Fruit fly (Drosophila melanogaster) whole organism, embryonic: ENCODE data around the gene CG3862.
A peak's percentile ranks its signal among the peaks of the same experiment; 100 is the strongest.

ENCODE experiments used
- Ada2b ChIP-seq: fragments of 200-800 bp; sonication (Bioruptor generic); IDR thresholded peaks from 2 replicates; pipeline ENCODE4 v1.3.6; 2022; ENCODE audit warnings: missing biosample characterization, missing genetic modification characterization
- Blimp-1 ChIP-seq: fragments of 200-800 bp; sonication (Bioruptor generic); optimal IDR thresholded peaks from 3 replicates; lab custom pipeline; 2018; ENCODE audit warnings: missing biosample characterization, missing genetic modification characterization, mild to moderate bottlenecking, moderate library complexity, missing genetic modification reagents
- CG11247 ChIP-seq: fragments of 200-800 bp; sonication (Bioruptor generic); IDR thresholded peaks from 2 replicates; pipeline ENCODE4 v1.3.6; 2022; ENCODE audit warnings: missing biosample characterization, missing genetic modification characterization
- CG12659 ChIP-seq: fragments of 200-800 bp; sonication (Bioruptor generic); optimal IDR thresholded peaks from 3 replicates; lab custom pipeline; 2017; ENCODE audit warnings: mild to moderate bottlenecking, missing biosample characterization, missing genetic modification reagents, missing genetic modification characterization
- CG14014 ChIP-seq: fragments of 200-800 bp; sonication (Bioruptor generic); IDR thresholded peaks from 2 replicates; pipeline ENCODE4 v1.3.6; 2022; ENCODE audit warnings: missing biosample characterization, missing genetic modification characterization
- CG14860 ChIP-seq: fragments of 200-800 bp; sonication (Bioruptor generic); IDR thresholded peaks from 3 replicates; pipeline ENCODE4 v1.3.6; 2022; ENCODE audit warnings: missing biosample characterization, missing genetic modification characterization; ENCODE audit not compliant: partially characterized antibody
- CG15073 ChIP-seq: fragments of 200-800 bp; sonication (Bioruptor generic); optimal IDR thresholded peaks from 2 replicates; lab custom pipeline; 2016; ENCODE audit warnings: missing biosample characterization, missing genetic modification characterization
- CG2202 ChIP-seq: fragments of 200-800 bp; sonication (Bioruptor generic); optimal IDR thresholded peaks from 2 replicates; lab custom pipeline; 2018; ENCODE audit warnings: missing biosample characterization, mild to moderate bottlenecking, missing genetic modification characterization
- CG31365 ChIP-seq: fragments of 200-800 bp; sonication (Bioruptor generic); optimal IDR thresholded peaks from 2 replicates; lab custom pipeline; 2018; ENCODE audit warnings: missing biosample characterization, mild to moderate bottlenecking, missing genetic modification characterization
- CG31441 ChIP-seq: fragments of 200-800 bp; sonication (Bioruptor generic); IDR thresholded peaks from 2 replicates; pipeline ENCODE4 v1.3.6; 2022; ENCODE audit warnings: missing biosample characterization, missing genetic modification characterization
- CG32767 ChIP-seq: fragments of 200-800 bp; sonication (Bioruptor generic); IDR thresholded peaks from 2 replicates; pipeline ENCODE4 v1.3.6; 2022; ENCODE audit warnings: missing biosample characterization, missing genetic modification characterization
- CG4730 ChIP-seq: fragments of 200-800 bp; sonication (Bioruptor generic); IDR thresholded peaks from 2 replicates; pipeline ENCODE4 v1.3.6; 2022; ENCODE audit warnings: missing biosample characterization, missing genetic modification characterization
- CG5245 ChIP-seq: fragments of 200-800 bp; sonication (Bioruptor generic); optimal IDR thresholded peaks from 3 replicates; lab custom pipeline; 2016; ENCODE audit warnings: missing biosample characterization, missing genetic modification characterization
- CG7556 ChIP-seq: fragments of 200-800 bp; sonication (Bioruptor generic); optimal IDR thresholded peaks from 2 replicates; lab custom pipeline; 2017; ENCODE audit warnings: missing biosample characterization, mild to moderate bottlenecking, missing genetic modification characterization
- CG7928 ChIP-seq: fragments of 200-800 bp; sonication (Bioruptor generic); optimal IDR thresholded peaks from 2 replicates; lab custom pipeline; 2017; ENCODE audit warnings: missing biosample characterization, mild to moderate bottlenecking, missing genetic modification characterization
- CG9727 ChIP-seq: fragments of 200-800 bp; sonication (Bioruptor generic); optimal IDR thresholded peaks from 3 replicates; lab custom pipeline; 2017; ENCODE audit warnings: missing biosample characterization, mild to moderate bottlenecking, missing genetic modification characterization
- CHES-1-like ChIP-seq: fragments of 200-800 bp; sonication (Bioruptor generic); optimal IDR thresholded peaks from 2 replicates; lab custom pipeline; 2016; ENCODE audit warnings: missing biosample characterization, missing genetic modification characterization
- CoRest ChIP-seq: fragments of 200-800 bp; sonication (Bioruptor generic); optimal IDR thresholded peaks from 3 replicates; lab custom pipeline; 2018; ENCODE audit warnings: missing biosample characterization, mild to moderate bottlenecking, missing genetic modification characterization, moderate library complexity
- D19A ChIP-seq: fragments of 200-800 bp; optimal IDR thresholded peaks from 3 replicates; lab custom pipeline; 2019; ENCODE audit warnings: missing biosample characterization, mild to moderate bottlenecking, missing genetic modification characterization, moderate library complexity
- E2f2 ChIP-seq: fragments of 200-800 bp; sonication (Bioruptor generic); IDR thresholded peaks from 2 replicates; pipeline ENCODE4 v1.3.6; 2022; ENCODE audit warnings: missing biosample characterization, missing genetic modification characterization
- NC2α ChIP-seq: fragments of 200-800 bp; sonication (Bioruptor generic); optimal IDR thresholded peaks from 2 replicates; lab custom pipeline; 2016; ENCODE audit warnings: missing biosample characterization, missing genetic modification characterization
- NK7.1 ChIP-seq: fragments of 200-800 bp; sonication (Bioruptor generic); optimal IDR thresholded peaks from 3 replicates; lab custom pipeline; 2016; ENCODE audit warnings: missing biosample characterization, missing genetic modification characterization
- Nf-YB ChIP-seq: fragments of 200-800 bp; sonication (Bioruptor generic); optimal IDR thresholded peaks from 3 replicates; lab custom pipeline; 2019; ENCODE audit warnings: missing biosample characterization, mild to moderate bottlenecking, missing genetic modification characterization, moderate library complexity
- Rx ChIP-seq: fragments of 200-800 bp; sonication (Bioruptor generic); IDR thresholded peaks from 2 replicates; pipeline ENCODE4 v1.3.6; 2022; ENCODE audit warnings: missing biosample characterization, missing genetic modification characterization
- Sox102F ChIP-seq: fragments of 200-800 bp; sonication (Bioruptor generic); optimal IDR thresholded peaks from 2 replicates; lab custom pipeline; 2018; ENCODE audit warnings: missing biosample characterization, mild to moderate bottlenecking, missing genetic modification characterization, moderate library complexity
- Ssrp ChIP-seq: fragments of 200-800 bp; sonication (Bioruptor generic); optimal IDR thresholded peaks from 2 replicates; lab custom pipeline; 2018; ENCODE audit warnings: missing biosample characterization, mild to moderate bottlenecking, missing genetic modification characterization, moderate library complexity
- Xbp1 ChIP-seq: fragments of 200-800 bp; sonication (Bioruptor generic); optimal IDR thresholded peaks from 3 replicates; lab custom pipeline; 2016; ENCODE audit warnings: missing biosample characterization, mild to moderate bottlenecking, missing genetic modification characterization
- ac ChIP-seq: fragments of 200-800 bp; sonication (Bioruptor generic); optimal IDR thresholded peaks from 3 replicates; lab custom pipeline; 2017; ENCODE audit warnings: missing biosample characterization, mild to moderate bottlenecking, missing genetic modification characterization
- al ChIP-seq: fragments of 200-800 bp; sonication (Bioruptor generic); IDR thresholded peaks from 2 replicates; pipeline ENCODE4 v1.3.6; 2022; ENCODE audit warnings: missing biosample characterization, missing genetic modification characterization
- bcd ChIP-seq: fragments of 200-800 bp; sonication (Bioruptor generic); optimal IDR thresholded peaks from 2 replicates; lab custom pipeline; 2017; ENCODE audit warnings: missing biosample characterization, mild to moderate bottlenecking, missing genetic modification characterization
- bigmax ChIP-seq: fragments of 200-800 bp; sonication (Bioruptor generic); optimal IDR thresholded peaks from 2 replicates; lab custom pipeline; 2018; ENCODE audit warnings: missing biosample characterization, mild to moderate bottlenecking, missing genetic modification characterization
- bsh ChIP-seq, 2 experiments: fragments of 200-800 bp; sonication (Bioruptor generic); optimal IDR thresholded peaks; 2 replicates each; lab custom pipeline; 2017 to 2018; ENCODE audit warnings: mild to moderate bottlenecking in 2 of 2, missing biosample characterization in 2 of 2, missing genetic modification characterization in 2 of 2, moderate library complexity in 1 of 2
- ci ChIP-seq: fragments of 200-800 bp; sonication (Bioruptor generic); IDR thresholded peaks from 3 replicates; pipeline ENCODE4 v1.3.6; 2022; ENCODE audit warnings: missing biosample characterization, missing genetic modification characterization
- fd3F ChIP-seq: fragments of 200-800 bp; sonication (Bioruptor generic); optimal IDR thresholded peaks from 2 replicates; lab custom pipeline; 2018; ENCODE audit warnings: missing biosample characterization, mild to moderate bottlenecking, missing genetic modification characterization, moderate library complexity
- fd96Cb ChIP-seq: fragments of 200-800 bp; sonication (Bioruptor generic); optimal IDR thresholded peaks from 2 replicates; lab custom pipeline; 2018; ENCODE audit warnings: missing biosample characterization, mild to moderate bottlenecking, missing genetic modification characterization, moderate library complexity
- gcm ChIP-seq: fragments of 200-800 bp; sonication (Bioruptor generic); optimal IDR thresholded peaks from 2 replicates; lab custom pipeline; 2019; ENCODE audit warnings: missing biosample characterization, mild to moderate bottlenecking, missing genetic modification characterization, moderate library complexity
- lab ChIP-seq: fragments of 200-800 bp; sonication (Bioruptor generic); optimal IDR thresholded peaks from 3 replicates; lab custom pipeline; 2017; ENCODE audit warnings: missing biosample characterization, missing genetic modification characterization, mild to moderate bottlenecking, moderate library complexity, missing genetic modification reagents
- nerfin-2 ChIP-seq: fragments of 200-800 bp; sonication (Bioruptor generic); IDR thresholded peaks from 2 replicates; pipeline ENCODE4 v1.3.6; 2022; ENCODE audit warnings: missing biosample characterization, missing genetic modification characterization; ENCODE audit not compliant: partially characterized antibody
- phol ChIP-seq: fragments of 200-800 bp; sonication (Bioruptor generic); optimal IDR thresholded peaks from 3 replicates; lab custom pipeline; 2018; ENCODE audit warnings: missing biosample characterization, mild to moderate bottlenecking, missing genetic modification characterization, moderate library complexity
- pnt ChIP-seq: fragments of 200-800 bp; sonication (Bioruptor generic); optimal IDR thresholded peaks from 3 replicates; lab custom pipeline; 2016; ENCODE audit warnings: missing biosample characterization, missing genetic modification characterization
- pros ChIP-seq: fragments of 200-800 bp; sonication (Bioruptor generic); optimal IDR thresholded peaks from 3 replicates; lab custom pipeline; 2019; ENCODE audit warnings: missing biosample characterization, mild to moderate bottlenecking, missing genetic modification characterization, moderate library complexity
- ranshi ChIP-seq: fragments of 200-800 bp; sonication (Bioruptor generic); IDR thresholded peaks from 2 replicates; pipeline ENCODE4 v1.3.6; 2022; ENCODE audit warnings: missing biosample characterization, missing genetic modification characterization
- repo ChIP-seq: fragments of 200-800 bp; sonication (Bioruptor generic); optimal IDR thresholded peaks from 2 replicates; lab custom pipeline; 2016; ENCODE audit warnings: missing biosample characterization, missing genetic modification characterization
- ro ChIP-seq: fragments of 200-800 bp; sonication (Bioruptor generic); IDR thresholded peaks from 2 replicates; pipeline ENCODE4 v1.3.6; 2022; ENCODE audit warnings: missing biosample characterization, missing genetic modification characterization
- scrt ChIP-seq: fragments of 200-800 bp; sonication (Bioruptor generic); optimal IDR thresholded peaks from 2 replicates; lab custom pipeline; 2018; ENCODE audit warnings: missing biosample characterization, mild to moderate bottlenecking, missing genetic modification characterization, moderate library complexity
- sd ChIP-seq: fragments of 200-800 bp; sonication (Bioruptor generic); optimal IDR thresholded peaks from 3 replicates; lab custom pipeline; 2018; ENCODE audit warnings: missing biosample characterization, mild to moderate bottlenecking, missing genetic modification characterization, moderate library complexity
- vvl ChIP-seq: fragments of 200-800 bp; sonication (Bioruptor generic); IDR thresholded peaks from 2 replicates; pipeline ENCODE4 v1.3.6; 2022; ENCODE audit warnings: missing biosample characterization, missing genetic modification characterization
- zf30C ChIP-seq: fragments of 200-800 bp; sonication (Bioruptor generic); optimal IDR thresholded peaks from 3 replicates; lab custom pipeline; 2018; ENCODE audit warnings: missing biosample characterization, mild to moderate bottlenecking, missing genetic modification characterization

Gene CG3862

dm6 chr2L:867899-868605 is 42.4 kb upstream of the CG3862 start, which contains the start of gene aru (continued):
- TF ChIP-seq CG11247 (GFP tag; lab: Robert Waterston, UW): no peak
- peak; percentile 72 for TF ChIP-seq ci
- peak; percentile 63 for TF ChIP-seq scrt
- peak; percentile 37 for TF ChIP-seq Nf-YB (GFP tag; lab: Kevin White, UChicago)
- peak; percentile 70; the same call in 1 of the 2 replicates for TF ChIP-seq vvl (GFP tag; lab: Robert Waterston, UW)
- peak; percentile 12 for TF ChIP-seq Xbp1 (GFP tag; lab: Kevin White, UChicago)
- TF ChIP-seq pnt (GFP tag; lab: Kevin White, UChicago): no peak
- TF ChIP-seq zf30C: no peak
- peak in 1 of 2 experiments; percentile 49 for TF ChIP-seq bsh (GFP tag; optimal IDR thresholded peaks at IDR 0.05; lab: Kevin White, UChicago)
- no peak for TF ChIP-seq Rx
- TF ChIP-seq NC2α (GFP tag; lab: Kevin White, UChicago): no peak
- peak; percentile 29 for TF ChIP-seq CG7556
- peak; percentile 15 for TF ChIP-seq sd
- TF ChIP-seq NK7.1 (GFP tag; lab: Kevin White, UChicago): no peak
- TF ChIP-seq E2f2 (GFP tag; lab: Robert Waterston, UW): peak; percentile 29; the same call in 1 of the 2 replicates
- peak; percentile 47 for TF ChIP-seq CG12659 (GFP tag; lab: Kevin White, UChicago)
- TF ChIP-seq CHES-1-like (GFP tag; lab: Kevin White, UChicago): peak; percentile 11
- peak; percentile 3 for TF ChIP-seq ac (GFP tag; lab: Kevin White, UChicago)
- TF ChIP-seq ranshi (GFP tag; lab: Robert Waterston, UW): peak; percentile 32; the same call in 1 of the 2 replicates
- no peak for TF ChIP-seq CG14860 (GFP tag; lab: Robert Waterston, UW)
- no peak for TF ChIP-seq bcd
- TF ChIP-seq CG4730 (GFP tag; lab: Robert Waterston, UW): no peak
- TF ChIP-seq Ssrp (tag; lab: Kevin White, UChicago): no peak
- no peak for TF ChIP-seq CG15073
- peak; percentile 29 for TF ChIP-seq D19A (tag; lab: Kevin White, UChicago)
- peak; percentile 42 for TF ChIP-seq Blimp-1
- TF ChIP-seq Ada2b (GFP tag; lab: Robert Waterston, UW): peak; percentile 32; the same call in 1 of the 2 replicates
- TF ChIP-seq CG5245 (GFP tag; lab: Kevin White, UChicago): peak; percentile 2
- no peak for TF ChIP-seq CG31365 (tag; lab: Kevin White, UChicago)
- TF ChIP-seq nerfin-2 (GFP tag; lab: Robert Waterston, UW): 0 out of 2 replicates have a peak, but pooled peaks have one; percentile 37
- peak; percentile 23 for TF ChIP-seq fd96Cb (tag; lab: Kevin White, UChicago)
- no peak for TF ChIP-seq bigmax (GFP tag; lab: Kevin White, UChicago)
- peak; percentile 63 for TF ChIP-seq lab (GFP tag; lab: Kevin White, UChicago)
- TF ChIP-seq Sox102F (GFP tag; lab: Kevin White, UChicago): peak; percentile 15
- no peak for TF ChIP-seq CG7928 (GFP tag; lab: Kevin White, UChicago)
- TF ChIP-seq phol (tag; lab: Kevin White, UChicago): peak; percentile 26
- TF ChIP-seq ro (GFP tag; lab: Robert Waterston, UW): no peak
- TF ChIP-seq al (GFP tag; lab: Robert Waterston, UW): no peak
- peak; percentile 14 for TF ChIP-seq CG9727 (GFP tag; lab: Kevin White, UChicago)
- peak; percentile 17 for TF ChIP-seq CG2202 (tag; lab: Kevin White, UChicago)
- 0 out of 2 replicates have a peak, but pooled peaks have one; percentile 36 for TF ChIP-seq CG32767 (GFP tag; lab: Robert Waterston, UW)
- peak; percentile 3 for TF ChIP-seq repo (GFP tag; lab: Kevin White, UChicago)
- peak; percentile 15 for TF ChIP-seq CoRest (tag; lab: Kevin White, UChicago)
- TF ChIP-seq pros: peak; percentile 76
- TF ChIP-seq gcm (GFP tag; lab: Kevin White, UChicago): peak; percentile 50
- peak; percentile 29; the same call in 1 of the 2 replicates for TF ChIP-seq CG31441 (GFP tag; lab: Robert Waterston, UW)
- TF ChIP-seq CG14014 (GFP tag; lab: Robert Waterston, UW): peak; percentile 16; the same call in 1 of the 2 replicates
- TF ChIP-seq fd3F (GFP tag; lab: Kevin White, UChicago): no peak
